Fruit fly (Drosophila melanogaster) whole organism, adult: ENCODE results near the gene CG6295.

ENCODE experiments used
- CG11617 ChIP-seq: fragments of 200-800 bp; sonication (Bioruptor generic); optimal IDR thresholded peaks from 2 replicates; lab custom pipeline; 2017; ENCODE audit warnings: mild to moderate bottlenecking, missing biosample characterization, missing genetic modification reagents, missing genetic modification characterization
- CG12768 ChIP-seq: fragments of 200-800 bp; sonication (Bioruptor generic); optimal IDR thresholded peaks from 2 replicates; lab custom pipeline; 2017; ENCODE audit warnings: missing biosample characterization, missing genetic modification characterization, mild to moderate bottlenecking, moderate library complexity, missing genetic modification reagents
- CG14711 ChIP-seq: fragments of 200-800 bp; sonication (Bioruptor generic); optimal IDR thresholded peaks from 2 replicates; lab custom pipeline; 2018; ENCODE audit warnings: missing biosample characterization, mild to moderate bottlenecking, missing genetic modification characterization, moderate library complexity
- CG1620 ChIP-seq: fragments of 200-800 bp; sonication (Bioruptor generic); optimal IDR thresholded peaks from 2 replicates; lab custom pipeline; 2016; ENCODE audit warnings: missing biosample characterization, missing genetic modification characterization
- cnc ChIP-seq, 2 experiments: fragments of >200 bp; optimal IDR thresholded peaks; 2 replicates each; lab custom pipeline; 2017
- ovo ChIP-seq: fragments of 200-800 bp; sonication (Bioruptor generic); optimal IDR thresholded peaks from 2 replicates; lab custom pipeline; 2016; ENCODE audit warnings: missing biosample characterization, missing genetic modification characterization
- toe ChIP-seq: fragments of 200-800 bp; sonication (Bioruptor generic); optimal IDR thresholded peaks from 2 replicates; lab custom pipeline; 2016; ENCODE audit warnings: missing biosample characterization, missing genetic modification characterization

- no peak for TF ChIP-seq CG12768 (GFP tag; lab: Kevin White, UChicago)
- TF ChIP-seq toe (GFP tag; lab: Kevin White, UChicago): no peak
- no peak for TF ChIP-seq CG11617 (GFP tag; lab: Kevin White, UChicago)
- no peak for TF ChIP-seq CG14711 (tag; lab: Kevin White, UChicago)
- no peak for TF ChIP-seq CG1620 (GFP tag; lab: Kevin White, UChicago)
- no peak for TF ChIP-seq ovo
- TF ChIP-seq cnc (optimal IDR thresholded peaks at IDR 0.05; lab: Kevin White, UChicago): no peak
These were observed 49.3 kb upstream of the CG6295 start for dm6 chr3R:27056152-27056551.
